Fruit fly (Drosophila melanogaster) whole organism, prepupa: ENCODE results near the gene CG2794.
A peak's percentile ranks its signal among the peaks of the same experiment; 100 is the strongest.

Source experiments
- Blimp-1 ChIP-seq: fragments of 200-800 bp; sonication (Bioruptor generic); optimal IDR thresholded peaks from 3 replicates; lab custom pipeline; 2017; ENCODE audit warnings: missing biosample characterization, missing genetic modification characterization, mild to moderate bottlenecking, moderate library complexity, missing genetic modification reagents
- CG10631 ChIP-seq: fragments of 200-800 bp; sonication (Bioruptor generic); optimal IDR thresholded peaks from 2 replicates; lab custom pipeline; 2016; ENCODE audit warnings: missing biosample characterization, missing genetic modification characterization
- CG15336 ChIP-seq: fragments of 200-800 bp; sonication (Bioruptor generic); IDR thresholded peaks from 2 replicates; pipeline ENCODE4 v1.3.6; 2022; ENCODE audit warnings: missing biosample characterization, missing genetic modification characterization
- Ets96B ChIP-seq: fragments of 200-800 bp; optimal IDR thresholded peaks from 2 replicates; lab custom pipeline; 2019; ENCODE audit warnings: missing biosample characterization, mild to moderate bottlenecking, missing genetic modification characterization, moderate library complexity
- ss ChIP-seq, 2 experiments: fragments of 200-800 bp; sonication (Bioruptor generic); optimal IDR thresholded peaks; 2 replicates in 1 of 2; 3 replicates in 1 of 2; lab custom pipeline; 2017 to 2018; ENCODE audit warnings: mild to moderate bottlenecking in 2 of 2, missing biosample characterization in 2 of 2, missing genetic modification characterization in 2 of 2, moderate library complexity in 1 of 2
- vri ChIP-seq: fragments of 200-800 bp; sonication (Bioruptor generic); optimal IDR thresholded peaks from 3 replicates; lab custom pipeline; 2016; ENCODE audit warnings: missing biosample characterization, mild to moderate bottlenecking, missing genetic modification characterization

DNA sequence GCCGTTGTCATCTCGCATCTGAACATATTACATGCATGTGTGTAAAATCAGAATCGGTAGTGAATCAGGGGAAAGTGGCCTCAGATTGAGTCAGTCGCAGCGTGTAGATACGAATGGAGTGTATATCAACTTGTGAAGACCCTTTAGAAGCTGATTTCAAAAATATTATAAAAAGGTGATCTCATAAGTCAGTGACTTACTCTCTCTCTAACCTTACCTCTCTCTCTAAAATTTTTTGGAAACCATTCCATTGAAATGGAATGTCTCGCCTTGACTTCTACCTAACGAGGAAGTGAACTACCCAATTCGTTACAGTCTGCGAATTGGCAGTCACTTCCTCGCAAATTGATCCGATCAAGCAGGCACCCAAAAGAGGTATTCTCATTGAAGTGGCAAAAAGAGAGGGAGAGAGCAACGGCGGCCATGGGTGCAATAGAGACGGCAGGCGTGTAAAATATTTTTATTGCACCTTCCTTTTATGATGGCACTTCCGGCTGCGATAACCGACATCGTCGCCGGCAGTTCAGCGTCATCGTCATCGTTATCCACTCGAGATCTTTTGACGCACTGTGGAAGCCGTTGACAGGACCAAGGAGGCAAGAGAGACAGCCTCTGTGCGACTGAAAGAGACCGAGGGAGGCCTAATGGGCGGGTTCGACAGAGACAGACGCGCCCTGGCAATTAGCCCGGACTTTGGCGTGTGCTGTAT, 45.9 kb upstream of the CG2794 start:
- peak; percentile 10 for TF ChIP-seq Blimp-1 (GFP tag; lab: Kevin White, UChicago)
- TF ChIP-seq CG10631 (GFP tag; lab: Kevin White, UChicago): peak; percentile 24
- TF ChIP-seq CG15336 (GFP tag; lab: Robert Waterston, UW): no peak
- peak; percentile 43 for TF ChIP-seq Ets96B (tag; lab: Kevin White, UChicago)
- no peak for TF ChIP-seq ss (GFP tag; optimal IDR thresholded peaks at IDR 0.05; lab: Kevin White, UChicago)
- no peak for TF ChIP-seq vri (GFP tag; lab: Kevin White, UChicago)
